Fruit fly (Drosophila melanogaster) whole organism, embryonic: ENCODE measurements around the gene CG2145.

ENCODE experiments used
- CG43689 ChIP-seq: fragments of 200-800 bp; sonication (Bioruptor generic); IDR thresholded peaks from 2 replicates; pipeline ENCODE4 v1.3.6; 2022; ENCODE audit warnings: missing biosample characterization, missing genetic modification characterization
- Dad ChIP-seq: fragments of 200-800 bp; sonication (Bioruptor generic); optimal IDR thresholded peaks from 3 replicates; lab custom pipeline; 2016; ENCODE audit warnings: missing biosample characterization, missing genetic modification characterization
- Pdp1 ChIP-seq, 2 experiments: fragments of 200-800 bp; sonication (Bioruptor generic); optimal IDR thresholded peaks; 3 replicates each; lab custom pipeline; 2016; ENCODE audit warnings: missing biosample characterization in 2 of 2, missing genetic modification characterization in 2 of 2, mild to moderate bottlenecking in 1 of 2, moderate library complexity in 1 of 2
- crol ChIP-seq: fragments of 200-800 bp; sonication (Bioruptor generic); IDR thresholded peaks from 2 replicates; pipeline ENCODE4 v1.3.6; 2022; ENCODE audit warnings: missing biosample characterization, missing genetic modification characterization
- row ChIP-seq: fragments of 200-800 bp; sonication (Bioruptor generic); IDR thresholded peaks from 3 replicates; pipeline ENCODE4 v1.3.6; 2022; ENCODE audit warnings: missing biosample characterization, missing genetic modification characterization

DNA sequence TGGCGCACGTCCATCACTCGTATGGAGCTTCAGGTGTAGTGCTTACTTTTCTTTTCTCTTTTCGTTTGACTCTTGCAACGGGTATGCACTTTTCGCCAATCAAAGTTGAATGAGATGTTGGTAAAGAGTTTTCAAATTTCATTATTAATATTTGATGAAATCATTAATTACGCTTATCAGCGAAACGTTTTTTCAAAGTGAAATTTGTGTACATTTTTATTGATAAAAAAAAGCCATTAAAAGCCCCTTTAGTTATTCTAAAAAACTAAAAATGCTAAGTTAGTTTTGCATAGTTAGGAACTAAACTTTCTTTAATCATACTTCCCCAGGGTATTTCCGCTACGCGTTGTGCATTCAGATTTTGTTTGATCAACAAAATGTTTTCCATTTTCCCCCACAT lies 26.0 kb downstream of the CG2145 start:
- TF ChIP-seq row (GFP tag; lab: Robert Waterston, UW) (no peak), Dad (GFP tag; lab: Kevin White, UChicago) (no peak), crol (GFP tag; lab: Robert Waterston, UW) (no peak), Pdp1 (GFP tag; optimal IDR thresholded peaks at IDR 0.05; lab: Kevin White, UChicago) (no peak), CG43689 (GFP tag; lab: Robert Waterston, UW) (no peak)
